Worm (Caenorhabditis elegans) whole organism, L3 larva: ENCODE data around the gene srlf-30.

ENCODE experiments used
- ZK546.5 ChIP-seq: sonication (generic microtip); optimal IDR thresholded peaks from 2 replicates; lab custom pipeline; 2017; ENCODE audit warnings: missing biosample characterization, missing genetic modification characterization
- ceh-82 ChIP-seq: fragments of 150-350 bp; optimal IDR thresholded peaks from 2 replicates; lab custom pipeline; 2014; ENCODE audit warnings: missing biosample characterization, missing genetic modification characterization
- ceh-9 ChIP-seq: sonication (generic microtip); optimal IDR thresholded peaks from 2 replicates; lab custom pipeline; 2018; ENCODE audit warnings: missing biosample characterization, missing genetic modification characterization
- fkh-10 ChIP-seq: sonication (generic microtip); optimal IDR thresholded peaks from 2 replicates; lab custom pipeline; 2017; ENCODE audit warnings: missing biosample characterization, missing genetic modification reagents, missing genetic modification characterization
- mdl-1 ChIP-seq: fragments of 150-350 bp; optimal IDR thresholded peaks from 2 replicates; lab custom pipeline; 2014; ENCODE audit warnings: missing biosample characterization, missing genetic modification characterization
- nhr-23 ChIP-seq: fragments of 150-350 bp; optimal IDR thresholded peaks from 2 replicates; lab custom pipeline; 2014; ENCODE audit warnings: missing biosample characterization, missing genetic modification reagents, missing genetic modification characterization
- nhr-237 ChIP-seq: fragments of 150-350 bp; optimal IDR thresholded peaks from 2 replicates; lab custom pipeline; 2014; ENCODE audit warnings: missing biosample characterization, missing genetic modification characterization
- pqm-1 ChIP-seq: fragments of 150-350 bp; optimal IDR thresholded peaks from 2 replicates; lab custom pipeline; 2017; ENCODE audit warnings: missing biosample characterization, missing genetic modification characterization, inconsistent platforms
- skn-1 ChIP-seq: fragments of 150-350 bp; optimal IDR thresholded peaks from 2 replicates; lab custom pipeline; 2014; ENCODE audit warnings: missing biosample characterization, missing genetic modification characterization
- snpc-4 ChIP-seq: fragments of 150-350 bp; optimal IDR thresholded peaks from 2 replicates; lab custom pipeline; 2014; ENCODE audit warnings: missing biosample characterization, missing genetic modification characterization

- TF ChIP-seq ZK546.5 (tag; lab: Kevin White, UChicago) = no peak
- no peak for TF ChIP-seq pqm-1 (tag; lab: Kevin White, UChicago)
- no peak for TF ChIP-seq mdl-1
- no peak for TF ChIP-seq ceh-9 (tag; lab: Kevin White, UChicago)
- no peak for TF ChIP-seq snpc-4 (tag; lab: Kevin White, UChicago)
- no peak for TF ChIP-seq fkh-10 (GFP tag; lab: Kevin White, UChicago)
- TF ChIP-seq nhr-23 (tag; lab: Kevin White, UChicago) = no peak
- no peak for TF ChIP-seq ceh-82 (tag; lab: Kevin White, UChicago)
- no peak for TF ChIP-seq nhr-237
- no peak for TF ChIP-seq skn-1 (tag; lab: Kevin White, UChicago)
Measured at ce11 chrIV:10854042-10854441, 46.1 kb upstream of the srlf-30 start.
